Fruit fly (Drosophila melanogaster): ENCODE results near the gene CG32365.

The CG32365 gene

DNA sequence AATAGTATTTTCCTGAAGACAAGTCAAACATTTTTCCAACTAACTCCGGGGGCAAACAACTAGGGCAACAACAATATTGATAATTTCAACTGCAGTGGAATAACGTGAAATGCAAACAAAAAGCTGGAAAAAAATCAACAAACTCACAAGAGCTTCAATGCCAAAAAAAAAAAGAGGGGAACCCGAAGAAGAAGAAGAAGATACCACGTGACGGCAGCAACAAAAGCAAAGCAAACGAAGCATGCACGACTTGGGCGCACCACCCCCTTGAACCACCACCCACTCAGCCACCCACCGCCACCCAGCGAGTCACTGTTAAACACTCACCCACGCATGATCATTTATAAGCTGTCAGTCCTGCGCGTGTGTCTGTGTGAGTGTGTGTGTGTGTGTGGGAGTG, 9.0 kb upstream of the CG32365 start (continued):
- TF ChIP-seq CHES-1-like (GFP tag; optimal IDR thresholded peaks at IDR 0.05), result no peak
- no peak for TF ChIP-seq H2.0 (GFP tag; IDR thresholded peaks at IDR 0.05)
- TF ChIP-seq Six4 (GFP tag; optimal IDR thresholded peaks at IDR 0.05), result no peak
- no peak for TF ChIP-seq schlank (tag; optimal IDR thresholded peaks at IDR 0.05)
- TF ChIP-seq pita (GFP tag; optimal IDR thresholded peaks at IDR 0.05), result no peak
- no peak for TF ChIP-seq CG34376 (GFP tag; optimal IDR thresholded peaks at IDR 0.05)
- peak; percentile 26 for TF ChIP-seq CG2875 (GFP tag; optimal IDR thresholded peaks at IDR 0.05)
- TF ChIP-seq trem (tag; optimal IDR thresholded peaks at IDR 0.05), result no peak
- TF ChIP-seq yki (optimal IDR thresholded peaks at IDR 0.05), result no peak
- no peak for TF ChIP-seq CG7271 (tag; optimal IDR thresholded peaks at IDR 0.05)
- no peak for TF ChIP-seq CG13775 (GFP tag; optimal IDR thresholded peaks at IDR 0.05)
- TF ChIP-seq D19B (GFP tag; optimal IDR thresholded peaks at IDR 0.05), result no peak
- TF ChIP-seq Pdp1 (GFP tag; optimal IDR thresholded peaks at IDR 0.05), result no peak
- TF ChIP-seq vvl (GFP tag; IDR thresholded peaks at IDR 0.05), result peak; percentile 45; the same call in 1 of the 2 replicates
- no peak for TF ChIP-seq Myb (GFP tag; optimal IDR thresholded peaks at IDR 0.05)
- no peak for TF ChIP-seq phol (tag; optimal IDR thresholded peaks at IDR 0.05)
- TF ChIP-seq CG3407 (GFP tag; optimal IDR thresholded peaks at IDR 0.05), result peak; percentile 67
- TF ChIP-seq CG17912 (GFP tag; optimal IDR thresholded peaks at IDR 0.05), result no peak
- peak in 1 of 2 experiments; percentile 24 for TF ChIP-seq bsh (GFP tag; optimal IDR thresholded peaks at IDR 0.05)
- peak; percentile 61 for TF ChIP-seq lab (GFP tag; optimal IDR thresholded peaks at IDR 0.05)
- no peak for TF ChIP-seq CG4820 (GFP tag; optimal IDR thresholded peaks at IDR 0.05)
- TF ChIP-seq psq (GFP tag; optimal IDR thresholded peaks at IDR 0.05), result no peak
- TF ChIP-seq CG7839 (tag; optimal IDR thresholded peaks at IDR 0.05), result no peak
- no peak for TF ChIP-seq fd102C (GFP tag; optimal IDR thresholded peaks at IDR 0.05)
- no peak for TF ChIP-seq gce (GFP tag; IDR thresholded peaks at IDR 0.05)
- TF ChIP-seq CG15011 (GFP tag; optimal IDR thresholded peaks at IDR 0.05), result no peak
- no peak for TF ChIP-seq luna (GFP tag; optimal IDR thresholded peaks at IDR 0.05)
- peak; percentile 10 for TF ChIP-seq CG12071 (GFP tag; optimal IDR thresholded peaks at IDR 0.05)
- no peak for TF ChIP-seq CG6689 (GFP tag; IDR thresholded peaks at IDR 0.05)
- no peak for TF ChIP-seq bcd (GFP tag; optimal IDR thresholded peaks at IDR 0.05)
- no peak for TF ChIP-seq Dip3 (GFP tag; optimal IDR thresholded peaks at IDR 0.05)
- TF ChIP-seq hb (GFP tag; IDR thresholded peaks at IDR 0.05; ENCODE audit: partially characterized antibody), result no peak
- TF ChIP-seq Trl (optimal IDR thresholded peaks at IDR 0.05), result no peak
- TF ChIP-seq Trl (GFP tag; optimal IDR thresholded peaks at IDR 0.05), result no peak
- TF ChIP-seq CG16815 (GFP tag; optimal IDR thresholded peaks at IDR 0.05), result no peak
- TF ChIP-seq Ravus (GFP tag; IDR thresholded peaks at IDR 0.05), result no peak
- no peak for TF ChIP-seq jumu (GFP tag; optimal IDR thresholded peaks at IDR 0.05)
- TF ChIP-seq onecut (GFP tag; IDR thresholded peaks at IDR 0.05), result no peak
- TF ChIP-seq Mrtf (GFP tag; IDR thresholded peaks at IDR 0.05), result no peak
- no peak for TF ChIP-seq ERR (GFP tag; optimal IDR thresholded peaks at IDR 0.05)
- no peak for TF ChIP-seq CG18599 (GFP tag; optimal IDR thresholded peaks at IDR 0.05)
- no peak for TF ChIP-seq Nf-YB (GFP tag; optimal IDR thresholded peaks at IDR 0.05)
- no peak for TF ChIP-seq ken (GFP tag; IDR thresholded peaks at IDR 0.05)
- no peak for TF ChIP-seq CG9609 (GFP tag; optimal IDR thresholded peaks at IDR 0.05)
- no peak for TF ChIP-seq CG13287 (GFP tag; IDR thresholded peaks at IDR 0.05; ENCODE audit: partially characterized antibody)
- TF ChIP-seq nerfin-1 (tag; optimal IDR thresholded peaks at IDR 0.05), result peak; percentile 15
- peak; percentile 26 for TF ChIP-seq org-1 (GFP tag; optimal IDR thresholded peaks at IDR 0.05)
- TF ChIP-seq Atf-2 (GFP tag; optimal IDR thresholded peaks at IDR 0.05), result no peak
- TF ChIP-seq tna (GFP tag; IDR thresholded peaks at IDR 0.05; ENCODE audit: partially characterized antibody), result 0 out of 2 replicates have a peak, but pooled peaks have one; percentile 31
- no peak for TF ChIP-seq lmd (GFP tag; IDR thresholded peaks at IDR 0.05)
- peak; percentile 17 for TF ChIP-seq CG11398 (GFP tag; optimal IDR thresholded peaks at IDR 0.05)
- TF ChIP-seq CG4730 (GFP tag; IDR thresholded peaks at IDR 0.05), result no peak

All from whole organism, embryonic.